Worm (Caenorhabditis elegans) whole organism, mixed stage, embryonic: ENCODE results near the gene F10D7.5.
A peak's percentile ranks its signal among the peaks of the same experiment; 100 is the strongest.

Source experiments
- M03D4.4 ChIP-seq: sonication (generic microtip); optimal IDR thresholded peaks from 2 replicates; lab custom pipeline; 2017; ENCODE audit warnings: mild to moderate bottlenecking, missing genetic modification characterization, missing compliant biosample characterization
- cnd-1 ChIP-seq: fragments of 200-800 bp; sonication (Bioruptor generic); optimal IDR thresholded peaks from 2 replicates; lab custom pipeline; 2018; ENCODE audit warnings: mild to moderate bottlenecking, missing genetic modification characterization, missing compliant biosample characterization
- nhr-12 ChIP-seq: fragments of 150-350 bp; optimal IDR thresholded peaks from 2 replicates; lab custom pipeline; 2014; ENCODE audit warnings: missing biosample characterization, missing genetic modification characterization
- nhr-76 ChIP-seq: sonication (generic microtip); optimal IDR thresholded peaks from 2 replicates; lab custom pipeline; 2017; ENCODE audit warnings: missing biosample characterization, missing genetic modification characterization

ce11 chrX:17434234-17434633, 42.8 kb upstream of the F10D7.5 start, which contains the start of gene fubl-3:
- no peak for TF ChIP-seq nhr-12
- peak; percentile 8 for TF ChIP-seq cnd-1 (tag; lab: Kevin White, UChicago)
- no peak for TF ChIP-seq M03D4.4 (tag; lab: Kevin White, UChicago)
- no peak for TF ChIP-seq nhr-76 (tag; lab: Kevin White, UChicago)
